Worm (Caenorhabditis elegans): ENCODE data around the gene eat-4.
A peak's percentile ranks its signal among the peaks of the same experiment; 100 is the strongest.

eat-4 gene

ce11 chrIII:9153809-9154208, 17.1 kb downstream of the eat-4 start, which contains the start of gene nhl-1:
nhl-1 (minus strand) TSS chrIII:9153909.
- TF ChIP-seq pqm-1 (tag; optimal IDR thresholded peaks at IDR 0.05) (no peak), ets-5 (GFP tag; IDR thresholded peaks at IDR 0.05) (no peak), rnt-1 (tag; optimal IDR thresholded peaks at IDR 0.05) (peak; percentile 44), nhr-71 (tag; optimal IDR thresholded peaks at IDR 0.05) (peak; percentile 1), tlp-1 (tag; optimal IDR thresholded peaks at IDR 0.05) (no peak), lir-3 (tag; optimal IDR thresholded peaks at IDR 0.05; ENCODE audit: poor library complexity) (no peak), snu-23 (GFP tag; optimal IDR thresholded peaks at IDR 0.05) (no peak), unc-62 (GFP tag; optimal IDR thresholded peaks at IDR 0.05) (no peak), fos-1 (tag; optimal IDR thresholded peaks at IDR 0.05) (no peak)

- TF ChIP-seq zip-4 (GFP tag; optimal IDR thresholded peaks at IDR 0.05) (no peak), nhr-12 (tag; optimal IDR thresholded peaks at IDR 0.05) (no peak), dpl-1 (GFP tag; optimal IDR thresholded peaks at IDR 0.05) (no peak), C04F5.9 (tag; optimal IDR thresholded peaks at IDR 0.05) (no peak), mab-9 (GFP tag; IDR thresholded peaks at IDR 0.05) (no peak), nhr-84 (tag; optimal IDR thresholded peaks at IDR 0.05) (no peak), fkh-8 (tag; optimal IDR thresholded peaks at IDR 0.05) (peak; percentile 50), hlh-17 (GFP tag; optimal IDR thresholded peaks at IDR 0.05; ENCODE audit: borderline replicate concordance) (no peak)
These were observed 18.1 kb downstream of the eat-4 start, which contains the start of gene irld-34 for ce11 chrIII:9154766-9155165. irld-34 (plus strand) TSS chrIII:9155066.

DNA sequence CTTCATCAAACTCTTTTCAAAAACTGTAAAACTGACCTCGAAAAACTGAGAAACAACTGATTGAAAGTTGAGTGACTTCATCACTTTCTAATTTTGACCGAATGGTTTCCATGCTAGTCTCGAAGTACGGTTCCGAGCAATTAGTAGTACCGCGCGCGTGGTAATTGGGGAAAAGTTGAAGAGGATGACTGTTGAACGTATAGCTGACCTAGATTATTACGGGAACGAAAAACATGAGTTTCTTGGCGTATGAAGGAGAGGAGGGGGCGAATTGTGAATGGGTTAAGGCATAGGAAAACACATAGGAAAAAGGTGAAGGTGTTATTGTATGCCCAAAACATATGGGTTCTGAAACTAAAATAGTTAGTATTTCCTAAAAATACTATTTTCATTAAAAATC, 24.9 kb downstream of the eat-4 start, which contains the start of gene ptr-9:
Gene ptr-9, minus strand, starts transcription at position 101 of the 400 bp plus-strand sequence.
- TF ChIP-seq sox-4 (tag; optimal IDR thresholded peaks at IDR 0.05) (no peak), blmp-1 (tag; optimal IDR thresholded peaks at IDR 0.05) (peak; percentile 35)

ce11 chrIII:9162634-9163118, 26.0 kb downstream of the eat-4 start, which contains the start of gene dgk-3:
dgk-3 (plus strand) TSS chrIII:9163068.
- TF ChIP-seq skn-1 (tag; optimal IDR thresholded peaks at IDR 0.05): no peak
- TF ChIP-seq ceh-8 (GFP tag; optimal IDR thresholded peaks at IDR 0.05): no peak
- TF ChIP-seq mdl-1 (tag; optimal IDR thresholded peaks at IDR 0.05): no peak
- TF ChIP-seq pax-3 (tag; optimal IDR thresholded peaks at IDR 0.05): peak; percentile 58
- TF ChIP-seq lir-3 (tag; optimal IDR thresholded peaks at IDR 0.05; ENCODE audit: poor library complexity): no peak
- peak; percentile 38 for TF ChIP-seq sox-4 (tag; optimal IDR thresholded peaks at IDR 0.05)
- peak; percentile 44 for TF ChIP-seq fkh-8 (tag; optimal IDR thresholded peaks at IDR 0.05)
- TF ChIP-seq lin-35 (GFP tag; optimal IDR thresholded peaks at IDR 0.05): no peak
- TF ChIP-seq hlh-17 (GFP tag; optimal IDR thresholded peaks at IDR 0.05; ENCODE audit: borderline replicate concordance): no peak
- TF ChIP-seq egl-27 (tag; optimal IDR thresholded peaks at IDR 0.05): no peak
- TF ChIP-seq dsc-1 (tag; optimal IDR thresholded peaks at IDR 0.05): peak; percentile 83
- TF ChIP-seq isw-1 (GFP tag; IDR thresholded peaks at IDR 0.05): no peak
- TF ChIP-seq snpc-4 (tag; optimal IDR thresholded peaks at IDR 0.05): no peak
- TF ChIP-seq nhr-28 (tag; optimal IDR thresholded peaks at IDR 0.05): no peak
- no peak for TF ChIP-seq efl-1 (optimal IDR thresholded peaks at IDR 0.05)
- peak in 1 of 2 experiments; percentile 69 for TF ChIP-seq efl-1 (GFP tag; optimal IDR thresholded peaks at IDR 0.05 in 1 of 2)
- TF ChIP-seq nhr-76 (tag; optimal IDR thresholded peaks at IDR 0.05): no peak
- no peak for TF ChIP-seq grh-1 (GFP tag; IDR thresholded peaks at IDR 0.05)

DNA sequence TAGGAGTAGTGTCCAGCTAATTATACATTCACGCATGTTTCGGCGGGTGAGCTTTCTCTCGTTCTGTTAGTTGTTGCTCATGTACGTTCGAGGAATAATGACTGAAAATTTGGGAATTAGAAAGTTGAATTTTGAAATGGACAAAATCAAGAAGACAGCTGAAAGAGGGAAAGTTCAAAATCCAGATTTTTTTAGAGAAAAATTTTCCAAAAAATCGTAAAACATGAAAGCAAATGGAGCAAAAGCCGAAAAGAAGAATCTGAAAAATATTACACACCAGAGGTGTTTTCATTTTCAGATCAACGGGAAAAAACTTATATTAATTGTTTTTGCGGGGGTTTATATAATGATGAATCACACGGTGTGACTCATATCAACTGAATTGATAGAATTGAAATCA, 36.0 kb downstream of the eat-4 start, which contains the start of gene ina-1:
Gene ina-1, minus strand, starts transcription at position 101 of the 400 bp plus-strand sequence.
- no peak for TF ChIP-seq nhr-28 (tag; optimal IDR thresholded peaks at IDR 0.05)
- TF ChIP-seq lsy-2 (tag; optimal IDR thresholded peaks at IDR 0.05): no peak
- no peak for TF ChIP-seq lir-3 (tag; optimal IDR thresholded peaks at IDR 0.05; ENCODE audit: poor library complexity)
